Fruit fly (Drosophila melanogaster) whole organism, prepupa: ENCODE results near the gene CG1142.

Source experiments
- Blimp-1 ChIP-seq: fragments of 200-800 bp; sonication (Bioruptor generic); optimal IDR thresholded peaks from 3 replicates; lab custom pipeline; 2017; ENCODE audit warnings: missing biosample characterization, missing genetic modification characterization, mild to moderate bottlenecking, moderate library complexity, missing genetic modification reagents
- CG10631 ChIP-seq: fragments of 200-800 bp; sonication (Bioruptor generic); optimal IDR thresholded peaks from 2 replicates; lab custom pipeline; 2016; ENCODE audit warnings: missing biosample characterization, missing genetic modification characterization
- CG10669 ChIP-seq: fragments of 200-800 bp; sonication (Bioruptor generic); optimal IDR thresholded peaks from 3 replicates; lab custom pipeline; 2018; ENCODE audit warnings: missing biosample characterization, mild to moderate bottlenecking, missing genetic modification characterization, moderate library complexity
- CG11294 ChIP-seq: fragments of 200-800 bp; sonication (Bioruptor generic); IDR thresholded peaks from 2 replicates; pipeline ENCODE4 v1.3.6; 2022; ENCODE audit warnings: missing biosample characterization, missing genetic modification characterization
- CG15336 ChIP-seq: fragments of 200-800 bp; sonication (Bioruptor generic); IDR thresholded peaks from 2 replicates; pipeline ENCODE4 v1.3.6; 2022; ENCODE audit warnings: missing biosample characterization, missing genetic modification characterization
- CG3032 ChIP-seq: fragments of 200-800 bp; optimal IDR thresholded peaks from 2 replicates; lab custom pipeline; 2019; ENCODE audit warnings: missing biosample characterization, mild to moderate bottlenecking, missing genetic modification characterization, moderate library complexity
- CG32006 ChIP-seq: fragments of 200-800 bp; sonication (Bioruptor generic); optimal IDR thresholded peaks from 3 replicates; lab custom pipeline; 2017; ENCODE audit warnings: missing biosample characterization, mild to moderate bottlenecking, missing genetic modification characterization
- CG4318 ChIP-seq: fragments of 200-800 bp; sonication (Bioruptor generic); optimal IDR thresholded peaks from 3 replicates; lab custom pipeline; 2017; ENCODE audit warnings: missing biosample characterization, mild to moderate bottlenecking, missing genetic modification characterization
- CG6808 ChIP-seq: fragments of 200-800 bp; sonication (Bioruptor generic); optimal IDR thresholded peaks from 3 replicates; lab custom pipeline; 2017; ENCODE audit warnings: missing biosample characterization, missing genetic modification characterization, mild to moderate bottlenecking, moderate library complexity, missing genetic modification reagents
- CG6854 ChIP-seq: fragments of 200-800 bp; sonication (Bioruptor generic); optimal IDR thresholded peaks from 2 replicates; lab custom pipeline; 2017; ENCODE audit warnings: missing biosample characterization, mild to moderate bottlenecking, missing genetic modification characterization
- CG7368 ChIP-seq: fragments of 200-800 bp; sonication (Bioruptor generic); optimal IDR thresholded peaks from 3 replicates; lab custom pipeline; 2016; ENCODE audit warnings: missing biosample characterization, missing genetic modification characterization
- CG8119 ChIP-seq: fragments of 200-800 bp; sonication (Bioruptor generic); IDR thresholded peaks from 3 replicates; pipeline ENCODE4 v1.3.6; 2022; ENCODE audit warnings: missing biosample characterization, missing genetic modification characterization
- CG9139 ChIP-seq: fragments of 200-800 bp; sonication (Bioruptor generic); optimal IDR thresholded peaks from 3 replicates; lab custom pipeline; 2017; ENCODE audit warnings: missing biosample characterization, mild to moderate bottlenecking, missing genetic modification characterization
- Eip75B ChIP-seq: fragments of 200-800 bp; sonication (Bioruptor generic); optimal IDR thresholded peaks from 3 replicates; lab custom pipeline; 2016; ENCODE audit warnings: missing biosample characterization, missing genetic modification characterization
- Eip78C ChIP-seq: fragments of 200-800 bp; sonication (Bioruptor generic); peaks from one replicate; lab custom pipeline; 2016; ENCODE audit warnings: missing biosample characterization, missing genetic modification characterization
- Ets96B ChIP-seq: fragments of 200-800 bp; optimal IDR thresholded peaks from 2 replicates; lab custom pipeline; 2019; ENCODE audit warnings: missing biosample characterization, mild to moderate bottlenecking, missing genetic modification characterization, moderate library complexity
- Hr38 ChIP-seq: sonication (Bioruptor generic); optimal IDR thresholded peaks from 2 replicates; lab custom pipeline; 2016; ENCODE audit warnings: missing biosample characterization, missing genetic modification characterization
- Hr4 ChIP-seq: fragments of 200-800 bp; sonication (Bioruptor generic); optimal IDR thresholded peaks from 3 replicates; lab custom pipeline; 2016; ENCODE audit warnings: missing biosample characterization, missing genetic modification characterization
- Met ChIP-seq: fragments of 200-800 bp; sonication (Bioruptor generic); optimal IDR thresholded peaks from 3 replicates; lab custom pipeline; 2016; ENCODE audit warnings: missing biosample characterization, missing genetic modification characterization
- OdsH ChIP-seq: fragments of 200-800 bp; sonication (Bioruptor generic); optimal IDR thresholded peaks from 3 replicates; lab custom pipeline; 2016; ENCODE audit warnings: missing biosample characterization, missing genetic modification characterization
- Smox ChIP-seq: fragments of 200-800 bp; sonication (Bioruptor generic); optimal IDR thresholded peaks from 3 replicates; lab custom pipeline; 2016; ENCODE audit warnings: missing biosample characterization, missing genetic modification characterization
- Sox102F ChIP-seq: fragments of 200-800 bp; sonication (Bioruptor generic); optimal IDR thresholded peaks from 2 replicates; lab custom pipeline; 2016; ENCODE audit warnings: missing biosample characterization, mild to moderate bottlenecking, missing genetic modification characterization
- achi ChIP-seq: fragments of 200-800 bp; sonication (Bioruptor generic); optimal IDR thresholded peaks from 3 replicates; lab custom pipeline; 2016; ENCODE audit warnings: missing biosample characterization, missing genetic modification characterization
- dsx ChIP-seq: fragments of 200-800 bp; optimal IDR thresholded peaks from 3 replicates; lab custom pipeline; 2019; ENCODE audit warnings: missing biosample characterization, mild to moderate bottlenecking, missing genetic modification characterization, moderate library complexity; ENCODE audit not compliant: poor library complexity, severe bottlenecking
- eg ChIP-seq: fragments of 200-800 bp; sonication (Bioruptor generic); IDR thresholded peaks from 3 replicates; pipeline ENCODE4 v1.3.6; 2022; ENCODE audit warnings: missing biosample characterization, missing genetic modification characterization
- esn ChIP-seq: fragments of 200-800 bp; sonication (Bioruptor generic); optimal IDR thresholded peaks from 2 replicates; lab custom pipeline; 2016; ENCODE audit warnings: missing biosample characterization, mild to moderate bottlenecking, missing genetic modification characterization, moderate library complexity
- fd59A ChIP-seq: fragments of 200-800 bp; sonication (Bioruptor generic); optimal IDR thresholded peaks from 2 replicates; lab custom pipeline; 2017; ENCODE audit warnings: missing biosample characterization, mild to moderate bottlenecking, missing genetic modification characterization, missing genetic modification reagents
- fd85E ChIP-seq: fragments of 200-800 bp; sonication (Bioruptor generic); optimal IDR thresholded peaks from 3 replicates; lab custom pipeline; 2016; ENCODE audit warnings: missing biosample characterization, missing genetic modification characterization
- fkh ChIP-seq: fragments of 200-800 bp; sonication (Bioruptor generic); optimal IDR thresholded peaks from 3 replicates; lab custom pipeline; 2017; ENCODE audit warnings: missing biosample characterization, mild to moderate bottlenecking, missing genetic modification characterization, moderate library complexity
- net ChIP-seq: fragments of 200-800 bp; sonication (Bioruptor generic); optimal IDR thresholded peaks from 3 replicates; lab custom pipeline; 2016; ENCODE audit warnings: missing biosample characterization, missing genetic modification characterization
- salr ChIP-seq, 2 experiments: fragments of 200-800 bp; sonication (Bioruptor generic); optimal IDR thresholded peaks; 3 replicates each; lab custom pipeline; 2016 to 2018; ENCODE audit warnings: missing biosample characterization in 2 of 2, missing genetic modification characterization in 2 of 2, mild to moderate bottlenecking in 1 of 2
- svp ChIP-seq: fragments of 200-800 bp; sonication (Bioruptor generic); peaks from one replicate; lab custom pipeline; 2016; ENCODE audit warnings: missing biosample characterization, missing genetic modification characterization
- vri ChIP-seq: fragments of 200-800 bp; sonication (Bioruptor generic); optimal IDR thresholded peaks from 3 replicates; lab custom pipeline; 2016; ENCODE audit warnings: missing biosample characterization, mild to moderate bottlenecking, missing genetic modification characterization

The CG1142 gene

DNA sequence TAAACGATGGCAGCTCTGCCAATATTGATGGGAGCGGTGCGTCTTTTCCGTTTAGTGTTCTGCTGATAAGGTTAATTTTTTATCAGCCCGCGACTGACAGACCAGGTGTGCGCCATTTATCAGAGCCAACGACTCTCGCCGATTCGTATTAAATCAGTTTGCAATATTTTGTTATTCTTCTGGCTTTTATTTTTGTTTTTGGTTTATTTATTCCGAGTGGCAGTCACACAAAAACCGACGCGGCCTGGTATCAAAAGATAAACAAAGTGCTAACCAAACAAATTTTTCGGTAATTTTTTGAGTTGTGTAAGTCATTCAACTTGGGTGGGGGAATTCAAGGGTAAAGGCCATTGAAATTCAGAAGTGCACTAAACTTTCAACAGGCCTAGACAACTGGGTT, 23.9 kb upstream of the CG1142 start:
- TF ChIP-seq vri (GFP tag; lab: Kevin White, UChicago) (peak; percentile 74), Eip78C (GFP tag; lab: Kevin White, UChicago) (peak; percentile 18), fkh (GFP tag; lab: Kevin White, UChicago) (peak; percentile 46), OdsH (GFP tag; lab: Kevin White, UChicago) (no peak)

- no peak for TF ChIP-seq Sox102F (GFP tag; lab: Kevin White, UChicago)
- TF ChIP-seq CG9139 (GFP tag; lab: Kevin White, UChicago), result no peak
- no peak for TF ChIP-seq CG10631 (GFP tag; lab: Kevin White, UChicago)
- TF ChIP-seq CG10669 (GFP tag; lab: Kevin White, UChicago), result no peak
- TF ChIP-seq CG7368, result no peak
- TF ChIP-seq net (GFP tag; lab: Kevin White, UChicago), result no peak
- TF ChIP-seq CG11294 (GFP tag; lab: Robert Waterston, UW), result no peak
- TF ChIP-seq salr (GFP tag; optimal IDR thresholded peaks at IDR 0.05; lab: Kevin White, UChicago), result no peak
- TF ChIP-seq CG4318 (GFP tag; lab: Kevin White, UChicago), result no peak
- no peak for TF ChIP-seq fkh (GFP tag; lab: Kevin White, UChicago)
- TF ChIP-seq achi, result no peak
- no peak for TF ChIP-seq dsx (GFP tag; lab: Kevin White, UChicago)
- TF ChIP-seq CG6808 (GFP tag; lab: Kevin White, UChicago), result no peak
- TF ChIP-seq CG6854 (GFP tag; lab: Kevin White, UChicago), result no peak
- no peak for TF ChIP-seq Hr4 (GFP tag; lab: Kevin White, UChicago)
- TF ChIP-seq Ets96B (tag; lab: Kevin White, UChicago), result no peak
- no peak for TF ChIP-seq CG8119
- no peak for TF ChIP-seq CG3032 (tag; lab: Kevin White, UChicago)
- TF ChIP-seq Met (GFP tag; lab: Kevin White, UChicago), result no peak
Measured at dm6 chr3R:7493745-7494144, 20.2 kb upstream of the CG1142 start, which contains the start of gene alpha-Est10. Gene alpha-Est10 (minus strand): TSS chr3R:7493845.

- no peak for TF ChIP-seq Hr38
- no peak for TF ChIP-seq Smox (GFP tag; lab: Kevin White, UChicago)
- TF ChIP-seq, all 60 proteins: peak for 0
Measured at dm6 chr3R:7493171-7493570, 19.6 kb upstream of the CG1142 start, which contains the start of gene CG42656. Gene CG42656 (minus strand): TSS chr3R:7493271.

DNA sequence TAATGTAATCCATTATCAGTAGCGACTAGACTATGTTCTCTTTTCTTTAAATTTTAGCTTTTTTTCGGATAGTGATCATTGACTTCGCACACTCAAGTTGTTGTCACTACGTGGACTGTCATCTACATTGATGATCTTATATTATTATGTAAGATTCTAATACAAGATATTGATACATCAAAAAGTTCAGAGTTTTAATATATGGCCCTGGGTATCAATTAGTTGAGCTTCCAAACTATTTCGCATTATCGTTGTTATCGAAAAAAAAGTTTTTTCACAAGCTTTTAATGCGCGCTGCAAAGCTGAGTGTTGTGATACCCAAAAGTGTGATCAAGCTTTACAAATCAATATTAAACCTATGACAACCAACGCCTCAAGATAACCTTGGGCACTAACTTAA, 18.5 kb upstream of the CG1142 start:
- TF ChIP-seq salr (GFP tag; optimal IDR thresholded peaks at IDR 0.05; lab: Kevin White, UChicago) (peak in 1 of 2 experiments; percentile 23), CG32006 (peak; percentile 36), Eip75B (GFP tag; lab: Kevin White, UChicago) (no peak), fkh (GFP tag; lab: Kevin White, UChicago) (peak; percentile 79), Hr4 (GFP tag; lab: Kevin White, UChicago) (peak; percentile 31), Eip78C (GFP tag; lab: Kevin White, UChicago) (peak; percentile 72), fd85E (GFP tag; lab: Kevin White, UChicago) (no peak), svp (GFP tag; lab: Kevin White, UChicago) (peak; percentile 78), Blimp-1 (GFP tag; lab: Kevin White, UChicago) (no peak), fd59A (no peak), eg (GFP tag; lab: Robert Waterston, UW) (no peak)

DNA sequence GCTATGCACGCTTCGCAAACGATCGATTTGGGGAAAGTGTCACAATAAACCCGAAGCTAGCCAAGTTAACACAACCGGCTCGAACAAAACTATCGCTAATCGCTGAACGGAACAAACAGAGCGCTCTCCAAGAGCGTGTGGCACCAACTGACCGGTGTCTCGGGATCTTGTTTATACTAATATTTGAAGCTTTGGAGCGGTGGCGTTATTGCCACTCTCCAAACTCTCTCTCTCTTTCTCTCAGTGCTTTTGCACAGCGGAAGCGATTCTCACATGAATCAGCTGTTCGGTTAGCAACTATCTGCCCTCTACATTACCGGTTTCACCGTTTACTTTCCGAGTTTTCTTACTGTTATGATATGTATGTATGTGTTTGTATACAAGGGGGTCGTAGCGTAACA, 17.9 kb upstream of the CG1142 start:
- TF ChIP-seq fkh (GFP tag; lab: Kevin White, UChicago), result peak; percentile 28
- TF ChIP-seq fd85E (GFP tag; lab: Kevin White, UChicago), result peak; percentile 16
- TF ChIP-seq esn (GFP tag; lab: Kevin White, UChicago), result no peak
- TF ChIP-seq CG15336 (GFP tag; lab: Robert Waterston, UW), result 0 out of 2 replicates have a peak, but pooled peaks have one; percentile 6
- TF ChIP-seq achi, result no peak
- TF ChIP-seq CG10631 (GFP tag; lab: Kevin White, UChicago), result no peak
- peak; percentile 48 for TF ChIP-seq CG6854 (GFP tag; lab: Kevin White, UChicago)
